Worm (Caenorhabditis elegans) whole organism, L2 larva: ENCODE measurements around the gene nep-4.

Experiments
- C34F6.9 ChIP-seq: fragments of 150-350 bp; optimal IDR thresholded peaks from 2 replicates; lab custom pipeline; 2014; ENCODE audit warnings: missing biosample characterization, missing genetic modification characterization
- R02D3.7 ChIP-seq: fragments of 150-350 bp; optimal IDR thresholded peaks from 2 replicates; lab custom pipeline; 2014; ENCODE audit warnings: missing biosample characterization, missing genetic modification characterization
- alr-1 ChIP-seq: fragments of 150-350 bp; optimal IDR thresholded peaks from 2 replicates; lab custom pipeline; 2014; ENCODE audit warnings: missing biosample characterization, missing genetic modification characterization
- ama-1 ChIP-seq: fragments of 150-350 bp; optimal IDR thresholded peaks from 2 replicates; lab custom pipeline; 2018; ENCODE audit warnings: inconsistent platforms
- crh-2 ChIP-seq: sonication (generic microtip); optimal IDR thresholded peaks from 2 replicates; lab custom pipeline; 2017; ENCODE audit warnings: missing biosample characterization, missing genetic modification characterization
- egl-27 ChIP-seq: sonication (generic microtip); optimal IDR thresholded peaks from 3 replicates; lab custom pipeline; 2017; ENCODE audit warnings: missing biosample characterization, missing genetic modification reagents, missing genetic modification characterization
- elt-1 ChIP-seq: fragments of 150-350 bp; optimal IDR thresholded peaks from 2 replicates; lab custom pipeline; 2014; ENCODE audit warnings: missing biosample characterization, missing genetic modification characterization
- elt-3 ChIP-seq: sonication (generic microtip); optimal IDR thresholded peaks from 2 replicates; lab custom pipeline; 2017; ENCODE audit warnings: missing biosample characterization, missing genetic modification characterization
- mab-5 ChIP-seq: fragments of 150-350 bp; optimal IDR thresholded peaks from 2 replicates; lab custom pipeline; 2014; ENCODE audit warnings: missing biosample characterization, missing genetic modification characterization
- nhr-10 ChIP-seq: sonication (generic microtip); optimal IDR thresholded peaks from 2 replicates; lab custom pipeline; 2017; ENCODE audit warnings: missing biosample characterization, missing genetic modification characterization
- nhr-11 ChIP-seq: fragments of 150-350 bp; optimal IDR thresholded peaks from 2 replicates; lab custom pipeline; 2014; ENCODE audit warnings: missing biosample characterization, missing genetic modification characterization
- nhr-77 ChIP-seq: fragments of 150-350 bp; optimal IDR thresholded peaks from 2 replicates; lab custom pipeline; 2014; ENCODE audit warnings: missing biosample characterization, missing genetic modification characterization
- unc-55 ChIP-seq: fragments of 150-350 bp; sonication (generic microtip); optimal IDR thresholded peaks from 3 replicates; lab custom pipeline; 2014; ENCODE audit warnings: missing biosample characterization, missing genetic modification reagents, missing genetic modification characterization
- unc-62 ChIP-seq: fragments of 150-350 bp; optimal IDR thresholded peaks from 2 replicates; lab custom pipeline; 2014; ENCODE audit warnings: missing biosample characterization, missing genetic modification reagents, missing genetic modification characterization

- TF ChIP-seq alr-1 = no peak
- no peak for TF ChIP-seq ama-1
- no peak for TF ChIP-seq elt-1 (tag; lab: Kevin White, UChicago)
- no peak for TF ChIP-seq unc-62 (GFP tag; lab: Kevin White, UChicago)
- TF ChIP-seq nhr-11 (tag; lab: Kevin White, UChicago) = no peak
- TF ChIP-seq mab-5 (tag; lab: Kevin White, UChicago) = no peak
- TF ChIP-seq nhr-77 (tag; lab: Kevin White, UChicago) = no peak
- no peak for TF ChIP-seq R02D3.7 (tag; lab: Kevin White, UChicago)
- TF ChIP-seq unc-55 = no peak
- TF ChIP-seq C34F6.9 (tag; lab: Kevin White, UChicago) = no peak
- no peak for TF ChIP-seq nhr-10
- no peak for TF ChIP-seq crh-2 (tag; lab: Kevin White, UChicago)
- no peak for TF ChIP-seq egl-27 (tag; lab: Kevin White, UChicago)
- no peak for TF ChIP-seq elt-3 (tag; lab: Kevin White, UChicago)
These were observed 39.8 kb downstream of the nep-4 start, which contains the start of gene gei-15 for ce11 chrX:6823218-6823979.
